Worm (Caenorhabditis elegans) whole organism, midembryonic: ENCODE measurements around the gene sru-44.

ENCODE experiments used
- cog-1 ChIP-seq: sonication (generic microtip); optimal IDR thresholded peaks from 2 replicates; lab custom pipeline; 2016; ENCODE audit warnings: missing genetic modification characterization, missing compliant biosample characterization
- flt-1 ChIP-seq: fragments of 200-800 bp; sonication (Bioruptor generic); IDR thresholded peaks from 2 replicates; pipeline ENCODE4 v1.3.6; 2022; ENCODE audit warnings: missing genetic modification characterization, missing compliant biosample characterization
- klf-2 ChIP-seq: fragments of 200-800 bp; sonication (Bioruptor generic); conservative IDR thresholded peaks from 2 replicates; pipeline ENCODE4 v1.3.6; 2022; ENCODE audit warnings: missing genetic modification reagents, missing genetic modification characterization, missing compliant biosample characterization
- med-1 ChIP-seq: sonication (generic microtip); optimal IDR thresholded peaks from 2 replicates; lab custom pipeline; 2017; ENCODE audit warnings: missing genetic modification characterization, mild to moderate bottlenecking, missing compliant biosample characterization, antibody characterized with exemption, missing genetic modification reagents; ENCODE audit not compliant: insufficient read depth
- ref-1 ChIP-seq: fragments of 200-800 bp; sonication (Bioruptor generic); conservative IDR thresholded peaks from 2 replicates; pipeline ENCODE4 v1.3.6; 2022; ENCODE audit warnings: missing genetic modification reagents, missing genetic modification characterization, missing compliant biosample characterization
- tab-1 ChIP-seq: fragments of 200-800 bp; sonication (Bioruptor generic); IDR thresholded peaks from 2 replicates; pipeline ENCODE4 v1.3.6; 2022; ENCODE audit warnings: missing genetic modification characterization, missing compliant biosample characterization
- ztf-29 ChIP-seq: fragments of 200-800 bp; sonication (Bioruptor generic); IDR thresholded peaks from 2 replicates; pipeline ENCODE4 v1.3.6; 2022; ENCODE audit warnings: missing genetic modification reagents, missing genetic modification characterization, missing compliant biosample characterization

- TF ChIP-seq cog-1 (tag; lab: Kevin White, UChicago) (no peak), klf-2 (no peak), ref-1 (GFP tag; lab: Robert Waterston, UW) (no peak), tab-1 (no peak), ztf-29 (GFP tag; lab: Robert Waterston, UW) (no peak), med-1 (no peak), flt-1 (GFP tag; lab: Robert Waterston, UW) (no peak)
These were observed 21.5 kb downstream of the sru-44 start for ce11 chrV:16446191-16446590.
